Worm (Caenorhabditis elegans) whole organism, mixed stage, embryonic: ENCODE results near the gene T04F3.3.

ENCODE experiments used
- bed-3 ChIP-seq: fragments of 200-800 bp; sonication (Bioruptor generic); optimal IDR thresholded peaks from 3 replicates; lab custom pipeline; 2018; ENCODE audit warnings: mild to moderate bottlenecking, missing genetic modification characterization, moderate library complexity, missing compliant biosample characterization
- elt-3 ChIP-seq: fragments of 150-350 bp; optimal IDR thresholded peaks from 2 replicates; lab custom pipeline; 2014; ENCODE audit warnings: missing biosample characterization, missing genetic modification characterization
- ham-2 ChIP-seq: fragments of 200-800 bp; sonication (Bioruptor generic); optimal IDR thresholded peaks from 2 replicates; lab custom pipeline; 2018; ENCODE audit warnings: mild to moderate bottlenecking, missing genetic modification characterization, missing compliant biosample characterization
- lsy-2 ChIP-seq: fragments of 150-350 bp; optimal IDR thresholded peaks from 2 replicates; lab custom pipeline; 2014; ENCODE audit warnings: missing biosample characterization, missing genetic modification characterization
- mab-5 ChIP-seq: fragments of 150-350 bp; optimal IDR thresholded peaks from 2 replicates; lab custom pipeline; 2014; ENCODE audit warnings: missing biosample characterization, missing genetic modification characterization
- nhr-237 ChIP-seq: fragments of 150-350 bp; optimal IDR thresholded peaks from 2 replicates; lab custom pipeline; 2014; ENCODE audit warnings: missing biosample characterization, missing genetic modification characterization
- nhr-76 ChIP-seq: sonication (generic microtip); optimal IDR thresholded peaks from 2 replicates; lab custom pipeline; 2017; ENCODE audit warnings: missing biosample characterization, missing genetic modification characterization
- pha-4 ChIP-seq: fragments of 150-350 bp; optimal IDR thresholded peaks from 2 replicates; lab custom pipeline; 2018; ENCODE audit warnings: missing biosample characterization, missing genetic modification reagents, missing genetic modification characterization
- snpc-4 ChIP-seq: fragments of 150-350 bp; optimal IDR thresholded peaks from 2 replicates; lab custom pipeline; 2014; ENCODE audit warnings: missing biosample characterization, missing genetic modification characterization
- sptf-1 ChIP-seq: sonication (generic microtip); optimal IDR thresholded peaks from 2 replicates; lab custom pipeline; 2017; ENCODE audit warnings: mild to moderate bottlenecking, missing genetic modification characterization, moderate library complexity, missing compliant biosample characterization
- unc-39 ChIP-seq: fragments of 150-350 bp; optimal IDR thresholded peaks from 2 replicates; lab custom pipeline; 2014; ENCODE audit warnings: missing biosample characterization, missing genetic modification characterization
- unc-62 ChIP-seq: fragments of 150-350 bp; optimal IDR thresholded peaks from 2 replicates; lab custom pipeline; 2014; ENCODE audit warnings: missing biosample characterization, missing genetic modification reagents, missing genetic modification characterization

ce11 chrV:11758635-11759034 lies at the start of gene T04F3.3:
- TF ChIP-seq unc-62 (GFP tag; lab: Kevin White, UChicago) (no peak), pha-4 (tag; lab: Kevin White, UChicago) (no peak), elt-3 (tag; lab: Kevin White, UChicago) (no peak), unc-39 (tag; lab: Kevin White, UChicago) (no peak), sptf-1 (no peak), nhr-76 (no peak), bed-3 (GFP tag; lab: Kevin White, UChicago) (no peak), nhr-237 (tag; lab: Kevin White, UChicago) (no peak), ham-2 (GFP tag; lab: Kevin White, UChicago) (no peak), snpc-4 (tag; lab: Kevin White, UChicago) (no peak), mab-5 (tag; lab: Kevin White, UChicago) (no peak), lsy-2 (tag; lab: Kevin White, UChicago) (no peak)
